Worm (Caenorhabditis elegans) whole organism, L3 larva: Measurements from ENCODE around the gene col-143.

ENCODE experiments used
- aly-2 ChIP-seq: fragments of 150-350 bp; optimal IDR thresholded peaks from 2 replicates; lab custom pipeline; 2014; ENCODE audit warnings: missing biosample characterization, missing genetic modification characterization
- ceh-16 ChIP-seq: sonication (generic microtip); optimal IDR thresholded peaks from 2 replicates; lab custom pipeline; 2017; ENCODE audit warnings: missing biosample characterization, missing genetic modification characterization
- daf-12 ChIP-seq: fragments of 150-350 bp; optimal IDR thresholded peaks from 2 replicates; lab custom pipeline; 2014; ENCODE audit warnings: missing biosample characterization, missing genetic modification reagents, missing genetic modification characterization
- elt-2 ChIP-seq: sonication (generic microtip); optimal IDR thresholded peaks from 2 replicates; lab custom pipeline; 2016; ENCODE audit warnings: missing genetic modification reagents, mild to moderate bottlenecking, missing genetic modification characterization, missing compliant biosample characterization
- zag-1 ChIP-seq: fragments of 150-350 bp; optimal IDR thresholded peaks from 2 replicates; lab custom pipeline; 2014; ENCODE audit warnings: missing biosample characterization, missing genetic modification characterization
- ztf-11 ChIP-seq: fragments of 150-350 bp; optimal IDR thresholded peaks from 2 replicates; lab custom pipeline; 2014; ENCODE audit warnings: missing biosample characterization, missing genetic modification characterization

DNA sequence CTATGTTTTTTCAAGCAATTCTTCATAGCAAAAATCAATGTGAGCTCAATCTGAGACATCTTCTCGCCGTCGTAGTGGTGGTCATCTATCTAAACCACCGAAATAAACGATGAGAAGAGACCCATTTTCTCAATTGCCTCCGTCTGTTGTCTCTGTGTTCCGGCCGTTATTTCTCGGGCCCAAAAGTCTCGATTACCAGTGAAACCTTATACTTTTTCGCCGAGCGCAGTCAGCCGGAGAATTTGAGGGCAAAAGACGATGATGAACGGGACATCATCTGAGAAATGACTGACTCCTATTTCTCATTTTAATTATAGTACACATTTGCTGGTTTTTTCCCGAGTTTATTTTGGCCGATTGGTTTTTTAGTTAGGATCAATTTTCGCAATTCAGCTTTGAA is 40.4 kb downstream of the col-143 start:
- no peak for TF ChIP-seq elt-2 (tag; lab: Kevin White, UChicago)
- no peak for TF ChIP-seq ztf-11 (tag; lab: Kevin White, UChicago)
- TF ChIP-seq ceh-16 (tag; lab: Kevin White, UChicago), result no peak
- TF ChIP-seq zag-1 (tag; lab: Kevin White, UChicago), result no peak
- TF ChIP-seq daf-12 (tag; lab: Kevin White, UChicago), result no peak
- TF ChIP-seq aly-2, result no peak
